Worm (Caenorhabditis elegans) whole organism, midembryonic: ENCODE results near the gene F38B6.2.

Source experiments
- T22C8.4 ChIP-seq: fragments of 200-800 bp; sonication (Bioruptor generic); IDR thresholded peaks from 2 replicates; pipeline ENCODE4 v1.3.6; 2022; ENCODE audit warnings: missing genetic modification characterization, missing compliant biosample characterization
- flt-1 ChIP-seq: fragments of 200-800 bp; sonication (Bioruptor generic); IDR thresholded peaks from 2 replicates; pipeline ENCODE4 v1.3.6; 2022; ENCODE audit warnings: missing genetic modification characterization, missing compliant biosample characterization
- klf-2 ChIP-seq: fragments of 200-800 bp; sonication (Bioruptor generic); conservative IDR thresholded peaks from 2 replicates; pipeline ENCODE4 v1.3.6; 2022; ENCODE audit warnings: missing genetic modification reagents, missing genetic modification characterization, missing compliant biosample characterization
- med-1 ChIP-seq: sonication (generic microtip); optimal IDR thresholded peaks from 2 replicates; lab custom pipeline; 2017; ENCODE audit warnings: missing genetic modification characterization, mild to moderate bottlenecking, missing compliant biosample characterization, antibody characterized with exemption, missing genetic modification reagents; ENCODE audit not compliant: insufficient read depth
- ref-1 ChIP-seq: fragments of 200-800 bp; sonication (Bioruptor generic); conservative IDR thresholded peaks from 2 replicates; pipeline ENCODE4 v1.3.6; 2022; ENCODE audit warnings: missing genetic modification reagents, missing genetic modification characterization, missing compliant biosample characterization
- tab-1 ChIP-seq: fragments of 200-800 bp; sonication (Bioruptor generic); IDR thresholded peaks from 2 replicates; pipeline ENCODE4 v1.3.6; 2022; ENCODE audit warnings: missing genetic modification characterization, missing compliant biosample characterization
- ztf-23 ChIP-seq: fragments of 200-800 bp; sonication (Bioruptor generic); IDR thresholded peaks from 2 replicates; pipeline ENCODE4 v1.3.6; 2022; ENCODE audit warnings: missing genetic modification reagents, missing genetic modification characterization, missing compliant biosample characterization

- TF ChIP-seq tab-1 (GFP tag; lab: Robert Waterston, UW) = no peak
- no peak for TF ChIP-seq med-1 (GFP tag; lab: Kevin White, UChicago)
- no peak for TF ChIP-seq ref-1 (GFP tag; lab: Robert Waterston, UW)
- TF ChIP-seq flt-1 (GFP tag; lab: Robert Waterston, UW) = no peak
- TF ChIP-seq klf-2 (GFP tag; lab: Robert Waterston, UW) = no peak
- no peak for TF ChIP-seq ztf-23 (GFP tag; lab: Robert Waterston, UW)
- TF ChIP-seq T22C8.4 (GFP tag; lab: Robert Waterston, UW) = no peak
These were observed 6.8 kb downstream of the F38B6.2 start for ce11 chrX:6705156-6705555.
